Fruit fly (Drosophila melanogaster) whole organism, adult: ENCODE measurements around the gene mdy.

Experiments used
- CG11617 ChIP-seq: fragments of 200-800 bp; sonication (Bioruptor generic); optimal IDR thresholded peaks from 2 replicates; lab custom pipeline; 2017; ENCODE audit warnings: mild to moderate bottlenecking, missing biosample characterization, missing genetic modification reagents, missing genetic modification characterization
- CG12768 ChIP-seq: fragments of 200-800 bp; sonication (Bioruptor generic); optimal IDR thresholded peaks from 2 replicates; lab custom pipeline; 2017; ENCODE audit warnings: missing biosample characterization, missing genetic modification characterization, mild to moderate bottlenecking, moderate library complexity, missing genetic modification reagents
- CG14711 ChIP-seq: fragments of 200-800 bp; sonication (Bioruptor generic); optimal IDR thresholded peaks from 2 replicates; lab custom pipeline; 2018; ENCODE audit warnings: missing biosample characterization, mild to moderate bottlenecking, missing genetic modification characterization, moderate library complexity
- CG1620 ChIP-seq: fragments of 200-800 bp; sonication (Bioruptor generic); optimal IDR thresholded peaks from 2 replicates; lab custom pipeline; 2016; ENCODE audit warnings: missing biosample characterization, missing genetic modification characterization
- CG33017 ChIP-seq: fragments of 200-800 bp; sonication (Bioruptor generic); optimal IDR thresholded peaks from 2 replicates; lab custom pipeline; 2018; ENCODE audit warnings: missing biosample characterization, mild to moderate bottlenecking, missing genetic modification characterization, moderate library complexity
- CG5204 ChIP-seq: fragments of 200-800 bp; sonication (Bioruptor generic); optimal IDR thresholded peaks from 2 replicates; lab custom pipeline; 2016; ENCODE audit warnings: missing biosample characterization, missing genetic modification characterization
- CG7045 ChIP-seq: fragments of 200-800 bp; sonication (Bioruptor generic); optimal IDR thresholded peaks from 2 replicates; lab custom pipeline; 2017; ENCODE audit warnings: missing biosample characterization, mild to moderate bottlenecking, missing genetic modification characterization
- CG7101 ChIP-seq: fragments of 200-800 bp; sonication (Bioruptor generic); optimal IDR thresholded peaks from 2 replicates; lab custom pipeline; 2018; ENCODE audit warnings: missing biosample characterization, mild to moderate bottlenecking, missing genetic modification characterization, moderate library complexity
- Clk ChIP-seq: fragments of 200-800 bp; sonication (Bioruptor generic); optimal IDR thresholded peaks from 2 replicates; lab custom pipeline; 2017; ENCODE audit warnings: missing biosample characterization, missing genetic modification characterization
- Crg-1 ChIP-seq: fragments of 200-800 bp; sonication (Bioruptor generic); optimal IDR thresholded peaks from 2 replicates; lab custom pipeline; 2016; ENCODE audit warnings: missing biosample characterization, missing genetic modification characterization
- Hr96 ChIP-seq: fragments of 200-800 bp; sonication (Bioruptor generic); optimal IDR thresholded peaks from 2 replicates; lab custom pipeline; 2016; ENCODE audit warnings: missing biosample characterization, missing genetic modification characterization
- Mnt ChIP-seq: fragments of 200-800 bp; sonication (Bioruptor generic); optimal IDR thresholded peaks from 2 replicates; lab custom pipeline; 2016; ENCODE audit warnings: missing biosample characterization, mild to moderate bottlenecking, missing genetic modification characterization
- bab1 ChIP-seq: fragments of 200-800 bp; sonication (Bioruptor generic); optimal IDR thresholded peaks from 3 replicates; lab custom pipeline; 2019; ENCODE audit warnings: missing biosample characterization, mild to moderate bottlenecking, missing genetic modification characterization, moderate library complexity
- cic ChIP-seq: fragments of 200-800 bp; sonication (Bioruptor generic); optimal IDR thresholded peaks from 2 replicates; lab custom pipeline; 2017; ENCODE audit warnings: missing biosample characterization, mild to moderate bottlenecking, missing genetic modification characterization, moderate library complexity
- cnc ChIP-seq, 2 experiments: fragments of >200 bp; optimal IDR thresholded peaks; 2 replicates each; lab custom pipeline; 2017
- kay ChIP-seq: fragments of 200-800 bp; sonication (Bioruptor generic); peaks from one replicate; lab custom pipeline; 2016; ENCODE audit warnings: missing biosample characterization, missing genetic modification characterization, borderline replicate concordance
- ovo ChIP-seq: fragments of 200-800 bp; sonication (Bioruptor generic); optimal IDR thresholded peaks from 2 replicates; lab custom pipeline; 2016; ENCODE audit warnings: missing biosample characterization, missing genetic modification characterization
- pad ChIP-seq: fragments of 200-800 bp; sonication (Bioruptor generic); optimal IDR thresholded peaks from 3 replicates; lab custom pipeline; 2017; ENCODE audit warnings: missing biosample characterization, missing genetic modification characterization, mild to moderate bottlenecking, moderate library complexity, missing genetic modification reagents
- tj ChIP-seq: fragments of 200-800 bp; sonication (Bioruptor generic); optimal IDR thresholded peaks from 3 replicates; lab custom pipeline; 2017; ENCODE audit warnings: missing biosample characterization, mild to moderate bottlenecking, missing genetic modification characterization, moderate library complexity
- toe ChIP-seq: fragments of 200-800 bp; sonication (Bioruptor generic); optimal IDR thresholded peaks from 2 replicates; lab custom pipeline; 2016; ENCODE audit warnings: missing biosample characterization, missing genetic modification characterization

The mdy gene

DNA sequence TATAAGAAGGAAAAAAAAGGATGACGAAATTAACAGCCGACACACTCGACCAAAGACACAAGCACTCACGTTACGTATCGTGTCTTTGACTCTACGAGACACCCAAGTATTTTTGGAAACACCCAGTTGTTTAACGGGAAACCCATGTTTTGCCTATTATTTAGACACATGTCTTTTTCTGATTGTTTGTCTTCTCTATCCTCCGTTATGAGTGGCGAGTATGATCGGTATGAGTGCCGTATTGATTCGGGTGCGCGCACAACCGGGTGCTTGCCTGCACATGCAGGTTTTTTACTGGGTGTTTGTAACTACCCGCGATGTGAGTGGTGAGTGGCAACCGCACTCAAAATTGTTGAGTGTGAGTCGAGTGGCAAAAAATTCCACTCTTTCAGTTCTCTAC, 42.6 kb downstream of the mdy start:
- TF ChIP-seq toe (GFP tag; lab: Kevin White, UChicago) (no peak), ovo (GFP tag; lab: Kevin White, UChicago) (no peak), tj (GFP tag; lab: Kevin White, UChicago) (no peak), CG12768 (GFP tag; lab: Kevin White, UChicago) (no peak), CG7101 (no peak), CG7045 (GFP tag; lab: Kevin White, UChicago) (no peak), Mnt (GFP tag; lab: Kevin White, UChicago) (no peak)

- TF ChIP-seq cic (no peak), CG14711 (tag; lab: Kevin White, UChicago) (no peak), CG12768 (GFP tag; lab: Kevin White, UChicago) (no peak)
These were observed 43.1 kb downstream of the mdy start for dm6 chr2L:16859566-16859965.

DNA sequence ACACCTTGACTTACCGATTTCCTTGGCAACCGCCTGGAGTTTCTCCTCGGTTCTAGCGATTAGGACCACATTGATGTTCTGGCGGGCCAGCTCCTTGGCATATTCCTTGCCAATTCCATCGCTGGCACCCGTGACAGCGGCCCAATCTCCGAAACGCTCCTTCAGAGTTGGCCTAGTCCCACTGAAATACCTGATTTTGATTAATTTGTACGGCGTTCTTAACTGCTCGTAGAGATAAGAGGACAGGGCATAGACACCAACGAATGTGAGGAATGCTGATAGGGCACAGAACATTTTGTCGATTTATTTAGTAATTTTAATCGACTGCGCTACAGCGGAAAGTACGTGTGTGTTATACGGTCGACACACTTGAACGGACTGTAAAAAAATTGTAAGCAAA, 44.7 kb downstream of the mdy start, which contains the start of gene CG6012:
Gene CG6012, minus strand, starts transcription at position 364 of the 400 bp plus-strand sequence.
- TF ChIP-seq cic (peak; percentile 11), bab1 (GFP tag; lab: Kevin White, UChicago) (no peak), CG7101 (no peak), pad (no peak)

- TF ChIP-seq kay (GFP tag; lab: Kevin White, UChicago) (no peak), tj (GFP tag; lab: Kevin White, UChicago) (no peak), Clk (GFP tag; lab: Kevin White, UChicago) (no peak), Hr96 (GFP tag; lab: Kevin White, UChicago) (no peak), bab1 (GFP tag; lab: Kevin White, UChicago) (no peak), Mnt (GFP tag; lab: Kevin White, UChicago) (no peak), pad (no peak), cnc (optimal IDR thresholded peaks at IDR 0.05; lab: Kevin White, UChicago) (no peak), CG7045 (GFP tag; lab: Kevin White, UChicago) (no peak), CG1620 (no peak), CG11617 (GFP tag; lab: Kevin White, UChicago) (no peak), Crg-1 (no peak), cic (no peak), CG14711 (tag; lab: Kevin White, UChicago) (no peak), CG5204 (no peak), CG12768 (GFP tag; lab: Kevin White, UChicago) (no peak), toe (GFP tag; lab: Kevin White, UChicago) (no peak), ovo (GFP tag; lab: Kevin White, UChicago) (no peak), CG33017 (tag; lab: Kevin White, UChicago) (no peak)
These were observed 46.1 kb downstream of the mdy start for dm6 chr2L:16862526-16862925.

DNA sequence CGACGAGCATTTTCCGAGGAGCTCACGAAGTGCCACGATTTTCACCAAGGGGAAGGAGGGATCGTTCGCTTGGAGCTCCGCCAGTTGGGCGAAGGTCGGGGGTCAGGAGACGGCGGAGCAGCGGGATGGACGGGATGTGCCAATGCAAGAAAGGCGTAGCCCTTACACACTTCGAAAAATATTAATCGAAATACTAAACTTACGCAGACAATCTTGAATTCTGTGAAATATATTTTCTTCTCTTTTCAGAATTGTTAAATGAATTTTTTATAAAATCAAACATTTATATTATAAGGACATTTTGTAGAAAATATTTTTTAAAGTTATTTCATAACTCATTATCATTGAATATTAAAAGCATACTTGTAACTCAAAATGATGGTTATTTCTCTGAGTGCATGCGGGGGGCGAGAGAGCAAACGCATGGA, 52.5 kb downstream of the mdy start:
- TF ChIP-seq CG11617 (GFP tag; lab: Kevin White, UChicago) (no peak), CG14711 (tag; lab: Kevin White, UChicago) (no peak), kay (GFP tag; lab: Kevin White, UChicago) (no peak), CG5204 (no peak)

- no peak for TF ChIP-seq CG11617 (GFP tag; lab: Kevin White, UChicago)
- TF ChIP-seq Mnt (GFP tag; lab: Kevin White, UChicago) = no peak
- TF ChIP-seq kay (GFP tag; lab: Kevin White, UChicago) = peak; percentile 54
- no peak for TF ChIP-seq cic
- no peak for TF ChIP-seq CG14711 (tag; lab: Kevin White, UChicago)
These were observed 58.5 kb downstream of the mdy start for dm6 chr2L:16874924-16875323.

- TF ChIP-seq cic = no peak
- TF ChIP-seq kay (GFP tag; lab: Kevin White, UChicago) = no peak
- no peak for TF ChIP-seq Mnt (GFP tag; lab: Kevin White, UChicago)
- no peak for TF ChIP-seq pad
- TF ChIP-seq CG11617 (GFP tag; lab: Kevin White, UChicago) = no peak
- TF ChIP-seq bab1 (GFP tag; lab: Kevin White, UChicago) = no peak
- TF ChIP-seq CG14711 (tag; lab: Kevin White, UChicago) = no peak
- TF ChIP-seq ovo (GFP tag; lab: Kevin White, UChicago) = no peak
- TF ChIP-seq CG12768 (GFP tag; lab: Kevin White, UChicago) = no peak
- no peak for TF ChIP-seq CG7101
- TF ChIP-seq CG7045 (GFP tag; lab: Kevin White, UChicago) = no peak
These were observed 60.1 kb downstream of the mdy start for dm6 chr2L:16876555-16876954.
